Worm (Caenorhabditis elegans): ENCODE data around the gene srsx-15.

DNA sequence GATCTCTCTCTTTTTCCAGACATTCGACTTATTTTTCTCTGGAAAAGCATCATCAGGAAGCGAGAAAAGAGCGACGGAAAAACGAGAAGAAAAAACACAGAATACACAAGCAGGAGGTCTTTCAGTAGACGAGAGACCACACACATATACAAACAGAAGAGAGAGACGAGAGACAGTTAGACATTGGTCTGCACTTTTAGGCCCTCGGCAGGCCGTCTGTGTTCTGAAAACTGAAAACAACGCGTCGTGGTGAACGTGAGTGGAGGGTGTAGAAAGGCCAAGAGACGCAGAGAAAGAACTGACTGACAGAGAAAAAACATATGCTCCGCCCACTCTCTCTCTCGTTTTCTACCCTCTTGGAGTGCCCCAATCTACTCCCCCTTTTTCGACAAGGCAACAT is 41.4 kb downstream of the srsx-15 start:
- TF ChIP-seq mes-4 (tag; optimal IDR thresholded peaks at IDR 0.05), result no peak
- TF ChIP-seq F23B12.7 (tag; optimal IDR thresholded peaks at IDR 0.05; ENCODE audit: insufficient read depth), result no peak
- TF ChIP-seq madf-3 (GFP tag; IDR thresholded peaks at IDR 0.05), result no peak
- TF ChIP-seq rcor-1 (GFP tag; IDR thresholded peaks at IDR 0.05), result no peak
- no peak for TF ChIP-seq ztf-22 (GFP tag; optimal IDR thresholded peaks at IDR 0.05)
- TF ChIP-seq K11D2.4 (GFP tag; IDR thresholded peaks at IDR 0.05), result no peak; the same call in 1 of the 2 replicates
- TF ChIP-seq T26A5.8 (tag; optimal IDR thresholded peaks at IDR 0.05), result no peak
- no peak for TF ChIP-seq ama-1 (optimal IDR thresholded peaks at IDR 0.05)
- TF ChIP-seq ama-1 (GFP tag; optimal IDR thresholded peaks at IDR 0.05), result no peak
- no peak for TF ChIP-seq C17E4.6 (GFP tag; IDR thresholded peaks at IDR 0.05)
- no peak for TF ChIP-seq dpl-1 (GFP tag; optimal IDR thresholded peaks at IDR 0.05)
- no peak for TF ChIP-seq efl-1 (GFP tag; optimal IDR thresholded peaks at IDR 0.05)
- no peak; the same call in 1 of the 2 replicates for TF ChIP-seq nfyb-1 (GFP tag; IDR thresholded peaks at IDR 0.05)

All from whole organism, young adult.